Worm (Caenorhabditis elegans) whole organism, L4 larva: ENCODE results near the gene C48B4.8.
A peak's percentile ranks its signal among the peaks of the same experiment; 100 is the strongest.

Experiments used
- F10B5.3 ChIP-seq: sonication (generic microtip); optimal IDR thresholded peaks from 2 replicates; lab custom pipeline; 2016; ENCODE audit warnings: mild to moderate bottlenecking, missing genetic modification characterization, missing compliant biosample characterization
- F26F4.8 ChIP-seq: fragments of 200-800 bp; sonication (Bioruptor generic); conservative IDR thresholded peaks from 2 replicates; pipeline ENCODE4 v1.3.6; 2022; ENCODE audit warnings: missing genetic modification characterization, missing compliant biosample characterization
- F44E2.7 ChIP-seq: fragments of 200-800 bp; sonication (Bioruptor generic); IDR thresholded peaks from 2 replicates; pipeline ENCODE4 v2.1.2; 2022; ENCODE audit warnings: missing genetic modification characterization, missing compliant biosample characterization
- F49E8.2 ChIP-seq: sonication (generic microtip); optimal IDR thresholded peaks from 2 replicates; lab custom pipeline; 2016; ENCODE audit warnings: missing compliant biosample characterization, mild to moderate bottlenecking, missing genetic modification characterization, borderline replicate concordance
- Y105C5A.15 ChIP-seq: fragments of 200-800 bp; sonication (Bioruptor generic); IDR thresholded peaks from 2 replicates; pipeline ENCODE4 v1.3.6; 2022; ENCODE audit warnings: missing genetic modification characterization, missing compliant biosample characterization
- aha-1 ChIP-seq: fragments of 150-350 bp; peaks from one replicate; lab custom pipeline; 2014; ENCODE audit warnings: missing biosample characterization, missing genetic modification characterization
- aly-2 ChIP-seq: sonication (generic microtip); optimal IDR thresholded peaks from 2 replicates; lab custom pipeline; 2018; ENCODE audit warnings: missing biosample characterization, missing genetic modification characterization
- arid-1 ChIP-seq: fragments of 200-800 bp; sonication (Bioruptor generic); conservative IDR thresholded peaks from 2 replicates; pipeline ENCODE4 v1.3.6; 2022; ENCODE audit warnings: missing genetic modification reagents, missing genetic modification characterization, missing compliant biosample characterization
- ceh-28 ChIP-seq: fragments of 150-350 bp; optimal IDR thresholded peaks from 2 replicates; lab custom pipeline; 2014; ENCODE audit warnings: missing biosample characterization, missing genetic modification reagents, missing genetic modification characterization
- ces-1 ChIP-seq: fragments of 150-350 bp; sonication (generic microtip); optimal IDR thresholded peaks from 4 replicates; lab custom pipeline; 2014; ENCODE audit warnings: missing biosample characterization, missing genetic modification reagents, missing genetic modification characterization
- cey-2 ChIP-seq: sonication (generic microtip); optimal IDR thresholded peaks from 3 replicates; lab custom pipeline; 2017; ENCODE audit warnings: missing genetic modification characterization, mild to moderate bottlenecking, missing compliant biosample characterization, antibody characterized with exemption, borderline replicate concordance; ENCODE audit not compliant: insufficient read depth
- daf-12 ChIP-seq: fragments of 150-350 bp; optimal IDR thresholded peaks from 2 replicates; lab custom pipeline; 2014; ENCODE audit warnings: missing biosample characterization, missing genetic modification reagents, missing genetic modification characterization
- daf-16 ChIP-seq, 3 experiments: sonication (generic microtip); optimal IDR thresholded peaks; 2 replicates each; lab custom pipeline; 2016 to 2017; ENCODE audit warnings: missing genetic modification characterization in 3 of 3, missing genetic modification reagents in 3 of 3, mild to moderate bottlenecking in 2 of 3, missing compliant biosample characterization in 2 of 3, missing biosample characterization in 1 of 3, moderate library complexity in 1 of 3
- daf-8 ChIP-seq: fragments of 200-800 bp; sonication (Bioruptor generic); IDR thresholded peaks from 2 replicates; pipeline ENCODE4 v1.3.6; 2022; ENCODE audit warnings: missing genetic modification characterization, missing compliant biosample characterization
- dmd-6 ChIP-seq: fragments of 200-800 bp; sonication (Bioruptor generic); IDR thresholded peaks from 2 replicates; pipeline ENCODE4 v1.3.6; 2022; ENCODE audit warnings: missing genetic modification reagents, missing genetic modification characterization, missing compliant biosample characterization
- duxl-1 ChIP-seq: sonication (generic microtip); optimal IDR thresholded peaks from 2 replicates; lab custom pipeline; 2016; ENCODE audit warnings: mild to moderate bottlenecking, missing genetic modification characterization, moderate library complexity, missing compliant biosample characterization; ENCODE audit not compliant: poor library complexity
- dve-1 ChIP-seq: sonication (generic microtip); optimal IDR thresholded peaks from 2 replicates; lab custom pipeline; 2017; ENCODE audit warnings: antibody characterized with exemption, mild to moderate bottlenecking, missing genetic modification characterization, missing compliant biosample characterization; ENCODE audit not compliant: insufficient read depth
- fkh-10 ChIP-seq: fragments of 150-350 bp; optimal IDR thresholded peaks from 2 replicates; lab custom pipeline; 2014; ENCODE audit warnings: missing biosample characterization, missing genetic modification reagents, missing genetic modification characterization
- fos-1 ChIP-seq: fragments of 150-350 bp; optimal IDR thresholded peaks from 2 replicates; lab custom pipeline; 2014; ENCODE audit warnings: missing biosample characterization, missing genetic modification characterization
- hlh-11 ChIP-seq: fragments of 200-800 bp; sonication (Bioruptor generic); optimal IDR thresholded peaks from 2 replicates; lab custom pipeline; 2018; ENCODE audit warnings: mild to moderate bottlenecking, missing genetic modification characterization, missing compliant biosample characterization
- hlh-30 ChIP-seq: sonication (generic microtip); optimal IDR thresholded peaks from 2 replicates; lab custom pipeline; 2017; ENCODE audit warnings: antibody characterized with exemption, mild to moderate bottlenecking, missing genetic modification characterization, missing compliant biosample characterization; ENCODE audit not compliant: insufficient read depth
- hmg-1.1 ChIP-seq: fragments of 200-800 bp; sonication (Bioruptor generic); IDR thresholded peaks from 2 replicates; pipeline ENCODE4 v1.3.6; 2022; ENCODE audit warnings: missing genetic modification reagents, missing genetic modification characterization, missing compliant biosample characterization
- lim-7 ChIP-seq: fragments of 200-800 bp; sonication (Bioruptor generic); IDR thresholded peaks from 2 replicates; pipeline ENCODE4 v1.3.6; 2022; ENCODE audit warnings: missing genetic modification characterization, missing compliant biosample characterization
- lin-1 ChIP-seq: fragments of 200-800 bp; sonication (Bioruptor generic); IDR thresholded peaks from 2 replicates; pipeline ENCODE4 v1.3.6; 2022; ENCODE audit warnings: missing genetic modification reagents, missing genetic modification characterization, missing compliant biosample characterization
- lin-29 ChIP-seq: fragments of 200-800 bp; sonication (Bioruptor generic); IDR thresholded peaks from 2 replicates; pipeline ENCODE4 v1.3.6; 2022; ENCODE audit warnings: missing genetic modification reagents, missing genetic modification characterization, missing compliant biosample characterization
- lin-39 ChIP-seq: fragments of 150-350 bp; optimal IDR thresholded peaks from 2 replicates; lab custom pipeline; 2014; ENCODE audit warnings: missing biosample characterization, missing genetic modification reagents, missing genetic modification characterization
- lsy-2 ChIP-seq, 2 experiments: fragments of 150-350 bp in 1 of 2; sonication (generic microtip) in 1 of 2; optimal IDR thresholded peaks; 2 replicates each; lab custom pipeline; 2014 to 2017; ENCODE audit warnings: missing biosample characterization in 2 of 2, missing genetic modification characterization in 2 of 2
- mdl-1 ChIP-seq, 2 experiments: fragments of 150-350 bp in 1 of 2; sonication (generic microtip) in 1 of 2; optimal IDR thresholded peaks; 2 replicates each; lab custom pipeline; 2014 to 2017; ENCODE audit warnings: missing biosample characterization in 2 of 2, missing genetic modification characterization in 2 of 2
- mdt-29 ChIP-seq: fragments of 200-800 bp; sonication (Bioruptor generic); IDR thresholded peaks from 2 replicates; pipeline ENCODE4 v1.3.6; 2022; ENCODE audit warnings: missing genetic modification reagents, missing genetic modification characterization, missing compliant biosample characterization
- mes-2 ChIP-seq: sonication (generic microtip); optimal IDR thresholded peaks from 2 replicates; lab custom pipeline; 2016; ENCODE audit warnings: missing genotype, mild to moderate bottlenecking, missing genetic modification characterization, missing compliant biosample characterization; ENCODE audit not compliant: poor library complexity, severe bottlenecking
- nhr-102 ChIP-seq: sonication (generic microtip); optimal IDR thresholded peaks from 2 replicates; lab custom pipeline; 2016; ENCODE audit warnings: mild to moderate bottlenecking, missing genetic modification characterization, moderate library complexity, missing compliant biosample characterization
- nhr-11 ChIP-seq: fragments of 150-350 bp; optimal IDR thresholded peaks from 2 replicates; lab custom pipeline; 2014; ENCODE audit warnings: missing biosample characterization, missing genetic modification characterization
- nhr-111 ChIP-seq: fragments of 200-800 bp; sonication (Bioruptor generic); optimal IDR thresholded peaks from 2 replicates; lab custom pipeline; 2018; ENCODE audit warnings: mild to moderate bottlenecking, missing genetic modification characterization, missing compliant biosample characterization
- nhr-28 ChIP-seq: fragments of 150-350 bp; optimal IDR thresholded peaks from 2 replicates; lab custom pipeline; 2014; ENCODE audit warnings: missing biosample characterization, missing genetic modification characterization
- nhr-41 ChIP-seq: fragments of 200-800 bp; sonication (Bioruptor generic); IDR thresholded peaks from 2 replicates; pipeline ENCODE4 v1.3.6; 2022; ENCODE audit warnings: missing genetic modification reagents, missing genetic modification characterization, missing compliant biosample characterization
- nhr-77 ChIP-seq: fragments of 150-350 bp; optimal IDR thresholded peaks from 2 replicates; lab custom pipeline; 2014; ENCODE audit warnings: missing biosample characterization, missing genetic modification characterization
- pqm-1 ChIP-seq: sonication (generic microtip); optimal IDR thresholded peaks from 2 replicates; lab custom pipeline; 2017; ENCODE audit warnings: missing biosample characterization, missing genetic modification characterization
- rbr-2 ChIP-seq: sonication (generic microtip); optimal IDR thresholded peaks from 2 replicates; lab custom pipeline; 2016; ENCODE audit warnings: missing genotype, missing genetic modification characterization, missing compliant biosample characterization
- tra-1 ChIP-seq: fragments of 200-800 bp; sonication (Bioruptor generic); IDR thresholded peaks from 2 replicates; pipeline ENCODE4 v1.3.6; 2022; ENCODE audit warnings: missing genetic modification reagents, missing genetic modification characterization, missing compliant biosample characterization
- unc-62 ChIP-seq, 3 experiments: fragments of 150-350 bp in 1 of 3; sonication (generic microtip); optimal IDR thresholded peaks in 2 of 3; peaks in 1 of 3; 1 replicate in 1 of 3; 2 replicates in 2 of 3; lab custom pipeline; 2014 to 2017; ENCODE audit warnings: missing biosample characterization in 3 of 3, missing genetic modification characterization in 3 of 3, missing genetic modification reagents in 3 of 3, missing genotype in 1 of 3
- vab-7 ChIP-seq: fragments of 200-800 bp; sonication (Bioruptor generic); IDR thresholded peaks from 2 replicates; pipeline ENCODE4 v1.3.6; 2022; ENCODE audit warnings: missing genetic modification reagents, missing genetic modification characterization, missing compliant biosample characterization
- zip-11 ChIP-seq: fragments of 200-800 bp; sonication (Bioruptor generic); IDR thresholded peaks from 2 replicates; pipeline ENCODE4 v1.3.6; 2022; ENCODE audit warnings: missing genetic modification characterization, missing compliant biosample characterization

Gene C48B4.8

DNA sequence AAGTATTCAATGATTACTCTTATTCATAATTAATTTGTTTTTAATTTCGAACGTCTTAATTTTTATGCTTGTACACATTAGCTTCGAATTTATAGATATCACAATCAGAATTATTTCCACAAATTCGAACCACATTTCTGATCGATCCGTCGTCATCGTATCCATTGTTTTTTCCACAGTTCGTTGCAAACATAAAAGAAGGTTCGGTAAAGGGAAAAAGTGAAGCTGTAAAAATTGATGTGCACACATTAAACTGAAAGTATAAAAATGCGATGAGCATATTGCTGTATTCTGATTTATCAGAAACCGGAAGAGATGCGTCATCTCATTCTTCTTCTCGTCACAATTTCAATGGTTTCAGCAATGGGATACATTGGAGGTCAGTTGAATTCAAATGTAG lies 36.0 kb upstream of the C48B4.8 start, which contains the start of gene C48B4.12:
TSS of gene C48B4.12 (plus strand) at position 301 of the 400 bp plus-strand sequence.
- TF ChIP-seq nhr-111 (no peak), nhr-77 (no peak), lsy-2 (tag; optimal IDR thresholded peaks at IDR 0.05; lab: Kevin White, UChicago) (no peak), hlh-11 (tag; lab: Kevin White, UChicago) (no peak), duxl-1 (tag; lab: Kevin White, UChicago) (no peak)

DNA sequence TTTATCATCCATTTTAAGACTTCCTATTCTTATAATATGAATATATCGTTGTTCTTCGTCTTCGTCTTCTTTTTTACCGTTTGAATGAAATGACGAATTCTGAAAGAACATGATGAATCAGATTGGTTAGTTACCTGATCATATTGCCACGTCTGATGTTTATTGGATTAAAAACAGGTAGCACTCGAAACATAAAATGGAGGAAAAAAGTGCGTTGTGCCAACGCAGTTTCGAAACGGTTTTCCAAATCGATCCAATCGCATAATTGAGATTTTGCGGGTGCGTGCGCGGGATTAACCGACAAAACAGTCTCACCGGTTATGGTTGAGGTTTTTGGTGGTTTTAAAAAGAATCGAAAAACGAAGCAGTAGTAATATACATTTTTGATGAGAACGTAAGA lies 34.5 kb upstream of the C48B4.8 start, which contains the start of gene rom-2:
TSS of gene rom-2 (minus strand) at position 101 of the 400 bp plus-strand sequence.
- no peak for TF ChIP-seq duxl-1 (tag; lab: Kevin White, UChicago)
- no peak for TF ChIP-seq fos-1 (tag; lab: Kevin White, UChicago)
- TF ChIP-seq hmg-1.1 (GFP tag; lab: Robert Waterston, UW), result no peak
- no peak for TF ChIP-seq aly-2 (tag; lab: Kevin White, UChicago)
- no peak for TF ChIP-seq nhr-102 (tag; lab: Kevin White, UChicago)
- no peak for TF ChIP-seq hlh-30
- no peak for TF ChIP-seq ces-1 (GFP tag; lab: Kevin White, UChicago)
- no peak for TF ChIP-seq zip-11 (GFP tag; lab: Robert Waterston, UW)
- TF ChIP-seq daf-12 (tag; lab: Kevin White, UChicago), result no peak
- TF ChIP-seq vab-7 (GFP tag; lab: Robert Waterston, UW), result no peak
- no peak for TF ChIP-seq fkh-10
- TF ChIP-seq nhr-111, result no peak
- no peak for TF ChIP-seq arid-1 (GFP tag; lab: Robert Waterston, UW)
- TF ChIP-seq rbr-2 (tag; lab: Kevin White, UChicago), result no peak
- no peak for TF ChIP-seq lim-7
- no peak for TF ChIP-seq ceh-28 (tag; lab: Kevin White, UChicago)
- no peak for TF ChIP-seq lin-39
- no peak for TF ChIP-seq lin-1 (GFP tag; lab: Robert Waterston, UW)

DNA sequence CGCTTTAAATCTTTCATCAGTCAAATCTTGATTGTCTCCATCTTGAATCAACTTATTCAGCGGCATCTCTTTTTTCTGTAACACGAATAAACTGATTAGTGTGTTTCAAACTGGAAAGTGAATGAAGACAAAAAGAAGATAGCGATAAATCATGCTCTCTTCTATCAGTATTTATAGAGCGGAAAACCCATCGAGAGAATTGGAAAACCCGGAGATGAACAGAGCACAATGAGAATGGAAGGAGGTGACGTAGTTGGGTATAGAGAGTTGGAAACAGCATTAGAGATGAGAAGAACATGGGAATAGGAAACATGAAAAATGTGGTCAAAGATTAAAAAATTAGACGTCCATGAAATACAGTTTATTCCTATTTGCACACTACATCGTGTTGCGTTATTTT lies 31.1 kb upstream of the C48B4.8 start, which contains the start of gene acox-1.5:
TSS of gene acox-1.5 (minus strand) at position 75 of the 400 bp plus-strand sequence.
- peak in 1 of 2 experiments; percentile 16 for TF ChIP-seq unc-62 (GFP tag; optimal IDR thresholded peaks at IDR 0.05 in 1 of 2; lab: Kevin White, UChicago)
- no peak for TF ChIP-seq unc-62 (tag; optimal IDR thresholded peaks at IDR 0.05; lab: Kevin White, UChicago)
- peak; percentile 55 for TF ChIP-seq nhr-28 (tag; lab: Kevin White, UChicago)
- no peak for TF ChIP-seq F49E8.2
- no peak for TF ChIP-seq mdl-1 (tag; optimal IDR thresholded peaks at IDR 0.05; lab: Kevin White, UChicago)
- peak; percentile 62 for TF ChIP-seq dmd-6 (GFP tag; lab: Robert Waterston, UW)
- TF ChIP-seq cey-2 (tag; lab: Kevin White, UChicago), result no peak
- TF ChIP-seq Y105C5A.15 (GFP tag; lab: Robert Waterston, UW), result no peak
- peak; percentile 56 for TF ChIP-seq nhr-77
- TF ChIP-seq dve-1 (tag; lab: Kevin White, UChicago), result peak; percentile 22
- TF ChIP-seq hlh-11 (tag; lab: Kevin White, UChicago), result peak; percentile 34
- no peak for TF ChIP-seq nhr-11
- TF ChIP-seq aha-1, result peak; percentile 19
- peak; percentile 77 for TF ChIP-seq pqm-1

DNA sequence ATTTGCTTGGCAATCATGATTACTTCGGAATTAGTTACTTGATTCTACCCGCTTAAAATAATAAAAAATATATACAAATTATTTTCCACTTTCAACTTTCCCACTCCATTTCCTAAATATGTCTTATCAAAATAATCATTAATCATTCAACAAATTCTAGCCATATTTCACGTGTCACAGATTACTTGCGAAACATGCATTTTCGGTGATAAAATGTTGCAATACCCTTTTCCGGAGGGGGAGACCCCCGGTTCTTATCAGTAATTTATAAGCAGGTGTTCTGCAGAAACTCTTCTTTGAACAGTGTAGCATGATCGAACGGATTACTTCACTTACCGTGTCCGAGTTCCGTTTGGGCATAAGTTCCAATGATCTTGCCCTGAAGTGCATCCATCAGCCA lies 29.2 kb upstream of the C48B4.8 start:
- TF ChIP-seq pqm-1, result peak; percentile 71
- TF ChIP-seq tra-1 (GFP tag; lab: Robert Waterston, UW), result peak; percentile 59
- TF ChIP-seq lin-29, result no peak
- no peak for TF ChIP-seq nhr-41 (GFP tag; lab: Robert Waterston, UW)
- no peak for TF ChIP-seq rbr-2 (tag; lab: Kevin White, UChicago)
- TF ChIP-seq nhr-28 (tag; lab: Kevin White, UChicago), result peak; percentile 79
- TF ChIP-seq mdt-29 (GFP tag; lab: Robert Waterston, UW), result no peak
- peak; percentile 34 for TF ChIP-seq dve-1 (tag; lab: Kevin White, UChicago)
- no peak for TF ChIP-seq mes-2 (tag; lab: Kevin White, UChicago)
- no peak for TF ChIP-seq daf-8 (GFP tag; lab: Robert Waterston, UW)
- TF ChIP-seq F26F4.8, result no peak
- peak; percentile 90 for TF ChIP-seq dmd-6 (GFP tag; lab: Robert Waterston, UW)
- TF ChIP-seq daf-16 (GFP tag; optimal IDR thresholded peaks at IDR 0.05; lab: Kevin White, UChicago), result no peak
- TF ChIP-seq daf-16 (tag; optimal IDR thresholded peaks at IDR 0.05; lab: Kevin White, UChicago), result peak; percentile 46
- TF ChIP-seq F44E2.7 (GFP tag; lab: Robert Waterston, UW), result no peak
- no peak for TF ChIP-seq fkh-10
- peak in 1 of 2 experiments; percentile 61 for TF ChIP-seq mdl-1 (tag; optimal IDR thresholded peaks at IDR 0.05; lab: Kevin White, UChicago)
- peak; percentile 83; the same call in 1 of the 2 replicates for TF ChIP-seq lin-1 (GFP tag; lab: Robert Waterston, UW)
- TF ChIP-seq hlh-11 (tag; lab: Kevin White, UChicago), result peak; percentile 66
- TF ChIP-seq nhr-77, result peak; percentile 64
- no peak for TF ChIP-seq F10B5.3 (tag; lab: Kevin White, UChicago)
